Worm (Caenorhabditis elegans): ENCODE data around the gene srh-25.

The srh-25 gene

ce11 chrV:12468363-12468762, 34.7 kb upstream of the srh-25 start, which contains the start of gene F28C1.3:
Gene F28C1.3, plus strand, starts transcription at chrV:12468663.
- TF ChIP-seq nhr-19 (GFP tag; conservative IDR thresholded peaks at IDR 0.05) (no peak), vab-15 (tag; optimal IDR thresholded peaks at IDR 0.05) (no peak), unc-98 (GFP tag; IDR thresholded peaks at IDR 0.05) (no peak), ces-1 (GFP tag; optimal IDR thresholded peaks at IDR 0.05) (no peak), skn-1 (tag; optimal IDR thresholded peaks at IDR 0.05) (no peak), elt-3 (tag; optimal IDR thresholded peaks at IDR 0.05) (no peak), nhr-28 (tag; optimal IDR thresholded peaks at IDR 0.05) (no peak), lin-35 (GFP tag; optimal IDR thresholded peaks at IDR 0.05) (no peak), ets-5 (GFP tag; IDR thresholded peaks at IDR 0.05) (no peak), pqm-1 (tag; optimal IDR thresholded peaks at IDR 0.05) (no peak), dpl-1 (GFP tag; optimal IDR thresholded peaks at IDR 0.05) (no peak), nhr-77 (tag; optimal IDR thresholded peaks at IDR 0.05) (no peak)

ce11 chrV:12467755-12468154, 34.1 kb upstream of the srh-25 start:
- no peak for TF ChIP-seq alr-1 (tag; optimal IDR thresholded peaks at IDR 0.05; ENCODE audit: borderline replicate concordance)
- peak; percentile 67 for TF ChIP-seq elt-2 (tag; optimal IDR thresholded peaks at IDR 0.05)
- no peak for TF ChIP-seq blmp-1 (tag; optimal IDR thresholded peaks at IDR 0.05)
- TF ChIP-seq F16B12.6 (tag; optimal IDR thresholded peaks at IDR 0.05), result no peak
- no peak for TF ChIP-seq aly-2 (tag; optimal IDR thresholded peaks at IDR 0.05)
- TF ChIP-seq zip-4 (GFP tag; optimal IDR thresholded peaks at IDR 0.05), result no peak
- TF ChIP-seq lin-14 (GFP tag; optimal IDR thresholded peaks at IDR 0.05), result peak; percentile 26
- TF ChIP-seq sox-4 (tag; optimal IDR thresholded peaks at IDR 0.05), result no peak
- no peak for TF ChIP-seq isw-1 (GFP tag; IDR thresholded peaks at IDR 0.05)
- no peak for TF ChIP-seq unc-30 (tag; optimal IDR thresholded peaks at IDR 0.05)
- no peak for TF ChIP-seq nhr-11 (tag; optimal IDR thresholded peaks at IDR 0.05)
- TF ChIP-seq dpl-1 (GFP tag; optimal IDR thresholded peaks at IDR 0.05), result no peak
- TF ChIP-seq pax-3 (tag; optimal IDR thresholded peaks at IDR 0.05), result peak; percentile 5
- peak; percentile 29 for TF ChIP-seq pqm-1 (tag; optimal IDR thresholded peaks at IDR 0.05)
- no peak for TF ChIP-seq nhr-28 (tag; optimal IDR thresholded peaks at IDR 0.05)
- no peak for TF ChIP-seq snu-23 (GFP tag; optimal IDR thresholded peaks at IDR 0.05)
- no peak for TF ChIP-seq nhr-77 (tag; optimal IDR thresholded peaks at IDR 0.05)
- no peak for TF ChIP-seq efl-1 (optimal IDR thresholded peaks at IDR 0.05)
- no peak for TF ChIP-seq efl-1 (GFP tag; optimal IDR thresholded peaks at IDR 0.05 in 1 of 2)
- no peak for TF ChIP-seq tbx-2 (tag; optimal IDR thresholded peaks at IDR 0.05)
- no peak for TF ChIP-seq rnt-1 (tag; optimal IDR thresholded peaks at IDR 0.05)
- TF ChIP-seq sup-37 (GFP tag; optimal IDR thresholded peaks at IDR 0.05), result no peak
- TF ChIP-seq dsc-1 (tag; optimal IDR thresholded peaks at IDR 0.05), result no peak
- TF ChIP-seq elt-3 (tag; optimal IDR thresholded peaks at IDR 0.05), result no peak
- TF ChIP-seq mab-9 (GFP tag; IDR thresholded peaks at IDR 0.05), result no peak
- TF ChIP-seq mep-1 (tag; optimal IDR thresholded peaks at IDR 0.05), result no peak
- no peak for TF ChIP-seq fkh-4 (tag; optimal IDR thresholded peaks at IDR 0.05; ENCODE audit: borderline replicate concordance)
- no peak for TF ChIP-seq irx-1 (tag; optimal IDR thresholded peaks at IDR 0.05)
- TF ChIP-seq lin-35 (GFP tag; optimal IDR thresholded peaks at IDR 0.05), result peak in 1 of 2 experiments; percentile 19
- no peak for TF ChIP-seq ets-5 (GFP tag; IDR thresholded peaks at IDR 0.05)
- peak; percentile 8 for TF ChIP-seq nhr-20 (tag; optimal IDR thresholded peaks at IDR 0.05)
- TF ChIP-seq efl-3 (GFP tag; optimal IDR thresholded peaks at IDR 0.05), result no peak
- no peak for TF ChIP-seq egl-27 (tag; optimal IDR thresholded peaks at IDR 0.05)
- TF ChIP-seq nhr-90 (tag; optimal IDR thresholded peaks at IDR 0.05; ENCODE audit: poor library complexity), result no peak
- TF ChIP-seq nhr-12 (tag; optimal IDR thresholded peaks at IDR 0.05), result no peak

DNA sequence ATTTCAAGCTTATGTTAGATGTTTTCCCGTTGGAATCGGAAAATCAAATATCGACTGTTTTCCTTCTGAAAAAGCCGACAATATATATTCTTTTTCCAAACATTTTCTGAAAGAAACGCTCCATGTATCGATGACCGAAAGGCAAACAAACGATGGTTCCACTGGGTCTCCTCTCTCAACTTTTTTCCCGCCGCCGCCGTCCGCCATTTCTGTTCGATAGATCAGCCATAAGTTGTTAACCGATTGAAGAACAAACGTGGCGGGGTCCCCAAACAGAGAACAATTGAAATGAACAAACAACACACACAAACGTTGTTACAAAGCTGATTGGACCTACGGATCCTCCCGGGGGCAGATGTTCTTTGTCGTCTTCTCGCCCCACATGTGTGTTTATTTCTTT, 33.0 kb upstream of the srh-25 start:
- no peak for TF ChIP-seq ceh-88 (GFP tag; IDR thresholded peaks at IDR 0.05)
- peak; percentile 20 for TF ChIP-seq lin-14 (GFP tag; optimal IDR thresholded peaks at IDR 0.05)

All from whole organism, L1 larva.